Worm (Caenorhabditis elegans): ENCODE measurements around the gene C06C6.8.

DNA sequence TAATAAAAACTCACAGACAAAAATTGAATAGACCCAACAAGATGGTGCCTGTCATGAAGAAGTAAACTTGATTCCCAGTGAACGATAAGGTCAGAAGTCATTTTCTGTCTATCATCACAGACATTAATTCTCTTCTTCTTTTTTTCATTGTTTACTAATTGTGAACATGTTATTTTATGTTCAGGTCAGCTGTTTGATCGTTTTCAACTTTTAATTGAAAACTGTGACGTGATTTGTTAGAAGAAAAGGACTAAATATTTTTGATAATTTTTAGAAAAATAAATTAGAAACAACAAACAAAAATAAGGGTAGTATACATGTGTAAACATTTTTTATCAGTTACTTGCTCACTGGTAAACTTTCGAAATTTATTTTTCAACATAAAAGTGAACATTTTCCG lies 27.3 kb upstream of the C06C6.8 start, which contains the start of gene F36G9.7:
- TF ChIP-seq zim-3 (tag; optimal IDR thresholded peaks at IDR 0.05) (no peak), dpl-1 (GFP tag; optimal IDR thresholded peaks at IDR 0.05) (no peak), B0035.1 (tag; optimal IDR thresholded peaks at IDR 0.05) (no peak)

Measured in whole organism, young adult.